Fruit fly (Drosophila melanogaster) whole organism, embryonic: ENCODE results near the gene Etl1.

Source experiments
- Adf1 ChIP-seq: fragments of 200-800 bp; sonication (Bioruptor generic); IDR thresholded peaks from 2 replicates; pipeline ENCODE4 v1.3.6; 2022; ENCODE audit warnings: missing biosample characterization, missing genetic modification characterization
- Aef1 ChIP-seq: fragments of 200-800 bp; sonication (Bioruptor generic); IDR thresholded peaks from 3 replicates; pipeline ENCODE4 v1.3.6; 2022; ENCODE audit warnings: missing biosample characterization, missing genetic modification characterization
- Antp ChIP-seq: fragments of 200-800 bp; sonication (Bioruptor generic); optimal IDR thresholded peaks from 3 replicates; lab custom pipeline; 2016; ENCODE audit warnings: missing biosample characterization, missing genetic modification characterization
- Awh ChIP-seq: fragments of 200-800 bp; sonication (Bioruptor generic); IDR thresholded peaks from 2 replicates; pipeline ENCODE4, ENCODE4 v1.3.6; 2022; ENCODE audit warnings: missing biosample characterization, missing genetic modification characterization
- B-H1 ChIP-seq: fragments of 200-800 bp; sonication (Bioruptor generic); IDR thresholded peaks from 3 replicates; pipeline ENCODE4 v1.3.6; 2022; ENCODE audit warnings: missing biosample characterization, missing genetic modification characterization
- CG10147 ChIP-seq: fragments of 200-800 bp; sonication (Bioruptor generic); optimal IDR thresholded peaks from 2 replicates; lab custom pipeline; 2019; ENCODE audit warnings: missing biosample characterization, mild to moderate bottlenecking, missing genetic modification characterization, moderate library complexity
- CG10209 ChIP-seq: fragments of 200-800 bp; sonication (Bioruptor generic); optimal IDR thresholded peaks from 3 replicates; lab custom pipeline; 2017; ENCODE audit warnings: missing biosample characterization, mild to moderate bottlenecking, missing genetic modification characterization, missing genetic modification reagents
- CG10431 ChIP-seq: fragments of 200-800 bp; sonication (Bioruptor generic); optimal IDR thresholded peaks from 3 replicates; lab custom pipeline; 2018; ENCODE audit warnings: missing biosample characterization, mild to moderate bottlenecking, missing genetic modification characterization
- CG10654 ChIP-seq: fragments of 200-800 bp; sonication (Bioruptor generic); optimal IDR thresholded peaks from 2 replicates; lab custom pipeline; 2016; ENCODE audit warnings: missing biosample characterization, missing genetic modification characterization
- CG11723 ChIP-seq: fragments of 200-800 bp; sonication (Bioruptor generic); optimal IDR thresholded peaks from 2 replicates; lab custom pipeline; 2017; ENCODE audit warnings: missing biosample characterization, mild to moderate bottlenecking, missing genetic modification characterization
- CG12769 ChIP-seq: fragments of 200-800 bp; sonication (Bioruptor generic); optimal IDR thresholded peaks from 2 replicates; lab custom pipeline; 2019; ENCODE audit warnings: missing biosample characterization, mild to moderate bottlenecking, missing genetic modification characterization, moderate library complexity
- CG12942 ChIP-seq: fragments of 200-800 bp; sonication (Bioruptor generic); optimal IDR thresholded peaks from 3 replicates; lab custom pipeline; 2016; ENCODE audit warnings: missing biosample characterization, missing genetic modification characterization
- CG15514 ChIP-seq: fragments of 200-800 bp; sonication (Bioruptor generic); optimal IDR thresholded peaks from 3 replicates; lab custom pipeline; 2017; ENCODE audit warnings: missing biosample characterization, missing genetic modification characterization, mild to moderate bottlenecking, moderate library complexity, missing genetic modification reagents
- CG17568 ChIP-seq: fragments of 200-800 bp; sonication (Bioruptor generic); optimal IDR thresholded peaks from 2 replicates; lab custom pipeline; 2018; ENCODE audit warnings: missing biosample characterization, mild to moderate bottlenecking, missing genetic modification characterization, moderate library complexity
- CG2129 ChIP-seq: fragments of 200-800 bp; sonication (Bioruptor generic); IDR thresholded peaks from 2 replicates; pipeline ENCODE4 v1.3.6; 2022; ENCODE audit warnings: missing biosample characterization, missing genetic modification characterization; ENCODE audit not compliant: partially characterized antibody
- CG30020 ChIP-seq: fragments of 200-800 bp; optimal IDR thresholded peaks from 2 replicates; lab custom pipeline; 2019; ENCODE audit warnings: missing biosample characterization, mild to moderate bottlenecking, missing genetic modification characterization, moderate library complexity
- CG30403 ChIP-seq: fragments of 200-800 bp; sonication (Bioruptor generic); optimal IDR thresholded peaks from 3 replicates; lab custom pipeline; 2016; ENCODE audit warnings: missing biosample characterization, missing genetic modification characterization
- CG3281 ChIP-seq: fragments of 200-800 bp; sonication (Bioruptor generic); optimal IDR thresholded peaks from 3 replicates; lab custom pipeline; 2017; ENCODE audit warnings: missing biosample characterization, mild to moderate bottlenecking, missing genetic modification characterization
- CG43689 ChIP-seq: fragments of 200-800 bp; sonication (Bioruptor generic); IDR thresholded peaks from 2 replicates; pipeline ENCODE4 v1.3.6; 2022; ENCODE audit warnings: missing biosample characterization, missing genetic modification characterization
- CG4424 ChIP-seq: fragments of 200-800 bp; sonication (Bioruptor generic); optimal IDR thresholded peaks from 3 replicates; lab custom pipeline; 2016; ENCODE audit warnings: missing biosample characterization, missing genetic modification characterization
- CG4707 ChIP-seq: fragments of 200-800 bp; sonication (Bioruptor generic); optimal IDR thresholded peaks from 2 replicates; lab custom pipeline; 2018; ENCODE audit warnings: missing biosample characterization, mild to moderate bottlenecking, missing genetic modification characterization, moderate library complexity
- CG5245 ChIP-seq: fragments of 200-800 bp; sonication (Bioruptor generic); optimal IDR thresholded peaks from 3 replicates; lab custom pipeline; 2016; ENCODE audit warnings: missing biosample characterization, missing genetic modification characterization
- CG6689 ChIP-seq: fragments of 200-800 bp; sonication (Bioruptor generic); IDR thresholded peaks from 2 replicates; pipeline ENCODE4 v1.3.6; 2022; ENCODE audit warnings: missing biosample characterization, missing genetic modification characterization
- CG6791 ChIP-seq: fragments of 200-800 bp; sonication (Bioruptor generic); IDR thresholded peaks from 3 replicates; pipeline ENCODE4 v1.3.6; 2022; ENCODE audit warnings: missing biosample characterization, missing genetic modification characterization; ENCODE audit not compliant: partially characterized antibody
- CG7963 ChIP-seq: fragments of 200-800 bp; sonication (Bioruptor generic); IDR thresholded peaks from 3 replicates; pipeline ENCODE4 v1.3.6; 2022; ENCODE audit warnings: missing biosample characterization, missing genetic modification characterization; ENCODE audit not compliant: partially characterized antibody
- CG8359 ChIP-seq: fragments of 200-800 bp; sonication (Bioruptor generic); optimal IDR thresholded peaks from 2 replicates; lab custom pipeline; 2017; ENCODE audit warnings: missing biosample characterization, mild to moderate bottlenecking, missing genetic modification characterization, borderline replicate concordance
- CHES-1-like ChIP-seq: fragments of 200-800 bp; sonication (Bioruptor generic); optimal IDR thresholded peaks from 2 replicates; lab custom pipeline; 2016; ENCODE audit warnings: missing biosample characterization, missing genetic modification characterization
- D19A ChIP-seq: fragments of 200-800 bp; optimal IDR thresholded peaks from 3 replicates; lab custom pipeline; 2019; ENCODE audit warnings: missing biosample characterization, mild to moderate bottlenecking, missing genetic modification characterization, moderate library complexity
- E2f1 ChIP-seq: fragments of 200-800 bp; sonication (Bioruptor generic); IDR thresholded peaks from 2 replicates; pipeline ENCODE4 v1.3.6; 2022; ENCODE audit warnings: missing biosample characterization, missing genetic modification characterization
- Hsf ChIP-seq: fragments of 200-800 bp; sonication (Bioruptor generic); optimal IDR thresholded peaks from 3 replicates; lab custom pipeline; 2016; ENCODE audit warnings: missing biosample characterization, missing genetic modification characterization
- Optix ChIP-seq: fragments of 200-800 bp; sonication (Bioruptor generic); IDR thresholded peaks from 3 replicates; pipeline ENCODE4 v1.3.6; 2022; ENCODE audit warnings: missing biosample characterization, missing genetic modification characterization
- Rx ChIP-seq: fragments of 200-800 bp; sonication (Bioruptor generic); IDR thresholded peaks from 2 replicates; pipeline ENCODE4 v1.3.6; 2022; ENCODE audit warnings: missing biosample characterization, missing genetic modification characterization
- TFAM ChIP-seq: fragments of 200-800 bp; sonication (Bioruptor generic); optimal IDR thresholded peaks from 2 replicates; lab custom pipeline; 2017; ENCODE audit warnings: missing biosample characterization, missing genetic modification characterization, inconsistent platforms
- Vsx1 ChIP-seq: fragments of 200-800 bp; sonication (Bioruptor generic); optimal IDR thresholded peaks from 2 replicates; lab custom pipeline; 2017; ENCODE audit warnings: missing biosample characterization, mild to moderate bottlenecking, missing genetic modification characterization, missing genetic modification reagents
- amos ChIP-seq: fragments of 200-800 bp; sonication (Bioruptor generic); IDR thresholded peaks from 2 replicates; pipeline ENCODE4 v1.3.6; 2022; ENCODE audit warnings: missing biosample characterization, missing genetic modification characterization; ENCODE audit not compliant: partially characterized antibody
- ara ChIP-seq: fragments of 200-800 bp; sonication (Bioruptor generic); IDR thresholded peaks from 2 replicates; pipeline ENCODE4 v1.3.6; 2022; ENCODE audit warnings: missing biosample characterization, missing genetic modification characterization
- ash1 ChIP-seq: fragments of 200-800 bp; sonication (Bioruptor generic); optimal IDR thresholded peaks from 2 replicates; lab custom pipeline; 2018; ENCODE audit warnings: missing biosample characterization, mild to moderate bottlenecking, missing genetic modification characterization
- az2 ChIP-seq: fragments of 200-800 bp; sonication (Bioruptor generic); optimal IDR thresholded peaks from 3 replicates; lab custom pipeline; 2016; ENCODE audit warnings: missing biosample characterization, missing genetic modification characterization
- crp ChIP-seq, 2 experiments: fragments of 200-800 bp; sonication (Bioruptor generic); optimal IDR thresholded peaks; 2 replicates in 1 of 2; 3 replicates in 1 of 2; lab custom pipeline; 2017; ENCODE audit warnings: missing biosample characterization in 2 of 2, missing genetic modification characterization in 2 of 2, mild to moderate bottlenecking in 1 of 2, moderate library complexity in 1 of 2
- dmrt99B ChIP-seq: fragments of 200-800 bp; sonication (Bioruptor generic); optimal IDR thresholded peaks from 2 replicates; lab custom pipeline; 2018; ENCODE audit warnings: missing biosample characterization, mild to moderate bottlenecking, missing genetic modification characterization, moderate library complexity
- gce ChIP-seq: fragments of 200-800 bp; sonication (Bioruptor generic); IDR thresholded peaks from 3 replicates; pipeline ENCODE4 v1.3.6; 2022; ENCODE audit warnings: missing biosample characterization, missing genetic modification characterization
- hth ChIP-seq: fragments of >200 bp; optimal IDR thresholded peaks from 2 replicates; lab custom pipeline; 2017; ENCODE audit warnings: inconsistent platforms
- lab ChIP-seq: fragments of 200-800 bp; sonication (Bioruptor generic); optimal IDR thresholded peaks from 3 replicates; lab custom pipeline; 2017; ENCODE audit warnings: missing biosample characterization, missing genetic modification characterization, mild to moderate bottlenecking, moderate library complexity, missing genetic modification reagents
- pb ChIP-seq: fragments of 200-800 bp; sonication (Bioruptor generic); optimal IDR thresholded peaks from 3 replicates; lab custom pipeline; 2016; ENCODE audit warnings: missing biosample characterization, missing genetic modification characterization
- pzg ChIP-seq: fragments of 200-800 bp; sonication (Bioruptor generic); optimal IDR thresholded peaks from 3 replicates; lab custom pipeline; 2018; ENCODE audit warnings: missing biosample characterization, mild to moderate bottlenecking, missing genetic modification characterization, moderate library complexity
- salm ChIP-seq: fragments of 200-800 bp; sonication (Bioruptor generic); optimal IDR thresholded peaks from 2 replicates; lab custom pipeline; 2018; ENCODE audit warnings: missing biosample characterization, mild to moderate bottlenecking, missing genetic modification characterization
- sima ChIP-seq: fragments of 200-800 bp; sonication (Bioruptor generic); optimal IDR thresholded peaks from 2 replicates; lab custom pipeline; 2016; ENCODE audit warnings: missing biosample characterization, missing genetic modification characterization
- slbo ChIP-seq: fragments of 200-800 bp; sonication (Bioruptor generic); IDR thresholded peaks from 2 replicates; pipeline ENCODE4 v1.3.6; 2022; ENCODE audit warnings: missing biosample characterization, missing genetic modification characterization
- tin ChIP-seq: fragments of 200-800 bp; sonication (Bioruptor generic); optimal IDR thresholded peaks from 3 replicates; lab custom pipeline; 2016; ENCODE audit warnings: missing biosample characterization, missing genetic modification characterization
- tna ChIP-seq: fragments of 200-800 bp; sonication (Bioruptor generic); IDR thresholded peaks from 2 replicates; pipeline ENCODE4 v1.3.6; 2022; ENCODE audit warnings: missing biosample characterization, missing genetic modification characterization; ENCODE audit not compliant: partially characterized antibody
- vvl ChIP-seq: fragments of 200-800 bp; sonication (Bioruptor generic); IDR thresholded peaks from 2 replicates; pipeline ENCODE4 v1.3.6; 2022; ENCODE audit warnings: missing biosample characterization, missing genetic modification characterization

The Etl1 gene

DNA sequence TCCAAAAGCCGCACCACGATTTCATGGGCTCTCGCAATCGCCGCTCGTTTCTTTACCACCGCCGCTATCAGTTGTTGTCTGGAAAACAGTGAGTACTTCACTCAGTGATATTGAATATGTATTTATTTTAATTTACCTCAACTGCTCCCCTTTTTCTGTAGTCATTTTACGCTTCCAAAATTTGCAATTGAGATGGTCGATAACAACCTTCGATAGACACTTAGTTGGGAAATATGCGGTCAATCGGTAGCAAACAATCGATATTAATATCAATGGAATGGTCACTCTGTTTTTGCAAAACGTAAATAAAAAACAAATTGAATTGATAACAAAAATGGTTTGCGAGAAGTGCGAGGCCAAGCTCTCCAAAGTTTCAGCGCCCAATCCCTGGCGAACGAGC is 21.8 kb downstream of the Etl1 start, which contains the start of the genes CG34183 and CG4537 (continued):
- TF ChIP-seq ara (GFP tag; lab: Robert Waterston, UW) (no peak), CG4424 (GFP tag; lab: Kevin White, UChicago) (no peak), CG6689 (no peak), CG17568 (no peak), CG6791 (GFP tag; lab: Robert Waterston, UW) (peak; percentile 93), CG10654 (GFP tag; lab: Kevin White, UChicago) (no peak), TFAM (GFP tag; lab: Kevin White, UChicago) (no peak), CG2129 (peak; percentile 62), vvl (GFP tag; lab: Robert Waterston, UW) (peak; percentile 56), CG3281 (no peak), CG4707 (no peak), CG30020 (tag; lab: Kevin White, UChicago) (peak; percentile 4), pb (GFP tag; lab: Kevin White, UChicago) (no peak), CG30403 (no peak), D19A (tag; lab: Kevin White, UChicago) (no peak), CG11723 (GFP tag; lab: Kevin White, UChicago) (no peak), amos (GFP tag; lab: Robert Waterston, UW) (peak; percentile 93), CG5245 (GFP tag; lab: Kevin White, UChicago) (no peak), CG43689 (GFP tag; lab: Robert Waterston, UW) (no peak), CG10147 (GFP tag; lab: Kevin White, UChicago) (no peak), pzg (peak; percentile 86), CHES-1-like (GFP tag; lab: Kevin White, UChicago) (peak; percentile 57), dmrt99B (tag; lab: Kevin White, UChicago) (no peak), ash1 (GFP tag; lab: Kevin White, UChicago) (no peak), B-H1 (GFP tag; lab: Robert Waterston, UW) (no peak), lab (GFP tag; lab: Kevin White, UChicago) (no peak), Rx (GFP tag; lab: Robert Waterston, UW) (no peak), CG10209 (no peak), Optix (GFP tag; lab: Robert Waterston, UW) (no peak), crp (GFP tag; optimal IDR thresholded peaks at IDR 0.05; lab: Kevin White, UChicago) (peak in 1 of 2 experiments; percentile 30), tin (GFP tag; lab: Kevin White, UChicago) (no peak), Vsx1 (GFP tag; lab: Kevin White, UChicago) (no peak), CG12769 (tag; lab: Kevin White, UChicago) (no peak), CG10431 (GFP tag; lab: Kevin White, UChicago) (no peak), tna (peak; percentile 81), CG7963 (GFP tag; lab: Robert Waterston, UW) (peak; percentile 89), salm (tag; lab: Kevin White, UChicago) (no peak), az2 (no peak), Adf1 (no peak), CG8359 (GFP tag; lab: Kevin White, UChicago) (no peak), CG12942 (GFP tag; lab: Kevin White, UChicago) (no peak), sima (GFP tag; lab: Kevin White, UChicago) (no peak), Awh (GFP tag; lab: Robert Waterston, UW) (no peak), Aef1 (GFP tag; lab: Robert Waterston, UW) (no peak), hth (no peak), Hsf (GFP tag; lab: Kevin White, UChicago) (no peak), E2f1 (GFP tag; lab: Robert Waterston, UW) (no peak), slbo (GFP tag; lab: Robert Waterston, UW) (peak; percentile 21; the same call in 1 of the 2 replicates), CG15514 (peak; percentile 39), gce (GFP tag; lab: Robert Waterston, UW) (no peak), Antp (no peak)
